Fruit fly (Drosophila melanogaster): ENCODE results near the gene Tmtc1.

Tmtc1 gene

dm6 chr2L:2759654-2760053 is 82.1 kb downstream of the Tmtc1 start, which contains the start of the genes HemK2, Snapin and Tnpo-SR (continued):
- TF ChIP-seq cwo (GFP tag; optimal IDR thresholded peaks at IDR 0.05) (peak; percentile 84), H15 (GFP tag; IDR thresholded peaks at IDR 0.05) (peak; percentile 92), CG4404 (GFP tag; IDR thresholded peaks at IDR 0.05) (peak; percentile 94), CG9797 (GFP tag; optimal IDR thresholded peaks at IDR 0.05) (peak; percentile 62), CG15011 (GFP tag; optimal IDR thresholded peaks at IDR 0.05) (peak; percentile 69), Dip3 (GFP tag; optimal IDR thresholded peaks at IDR 0.05) (peak; percentile 88), ind (GFP tag; optimal IDR thresholded peaks at IDR 0.05) (peak; percentile 91), CG2678 (tag; optimal IDR thresholded peaks at IDR 0.05) (peak; percentile 93), tio (GFP tag; optimal IDR thresholded peaks at IDR 0.05) (no peak), lmd (GFP tag; IDR thresholded peaks at IDR 0.05) (peak; percentile 94), Hand (GFP tag; optimal IDR thresholded peaks at IDR 0.05) (peak; percentile 79), gce (GFP tag; IDR thresholded peaks at IDR 0.05) (peak; percentile 85; the same call in 1 of the 3 replicates), CG8388 (GFP tag; optimal IDR thresholded peaks at IDR 0.05) (peak; percentile 85), hkb (optimal IDR thresholded peaks at IDR 0.05) (no peak), hkb (GFP tag; IDR thresholded peaks at IDR 0.05) (peak; percentile 93), pfk (GFP tag; optimal IDR thresholded peaks at IDR 0.05) (peak; percentile 28), da (GFP tag; optimal IDR thresholded peaks at IDR 0.05) (peak; percentile 55), CG30403 (GFP tag; optimal IDR thresholded peaks at IDR 0.05) (peak; percentile 95), Oli (tag; optimal IDR thresholded peaks at IDR 0.05) (peak; percentile 80), CG13424 (tag; optimal IDR thresholded peaks at IDR 0.05) (peak; percentile 94), CG34376 (GFP tag; optimal IDR thresholded peaks at IDR 0.05) (peak; percentile 92), Tbp (GFP tag; optimal IDR thresholded peaks at IDR 0.05) (no peak), bigmax (GFP tag; optimal IDR thresholded peaks at IDR 0.05) (no peak), psq (GFP tag; optimal IDR thresholded peaks at IDR 0.05) (peak; percentile 67), gcm (GFP tag; optimal IDR thresholded peaks at IDR 0.05) (peak; percentile 86), dimm (GFP tag; IDR thresholded peaks at IDR 0.05) (peak; percentile 72), MTF-1 (GFP tag; optimal IDR thresholded peaks at IDR 0.05; ENCODE audit: borderline replicate concordance) (peak; percentile 64), CG9437 (GFP tag; optimal IDR thresholded peaks at IDR 0.05) (peak; percentile 67), CG4707 (GFP tag; optimal IDR thresholded peaks at IDR 0.05) (peak; percentile 23), CG8089 (GFP tag; optimal IDR thresholded peaks at IDR 0.05) (peak; percentile 51), CG4820 (GFP tag; optimal IDR thresholded peaks at IDR 0.05) (peak; percentile 91), tup (GFP tag; optimal IDR thresholded peaks at IDR 0.05) (peak; percentile 80), CG6791 (GFP tag; IDR thresholded peaks at IDR 0.05; ENCODE audit: partially characterized antibody) (peak; percentile 88), lbe (GFP tag; optimal IDR thresholded peaks at IDR 0.05) (peak; percentile 93), ap (GFP tag; IDR thresholded peaks at IDR 0.05) (peak; percentile 89), CG18599 (GFP tag; optimal IDR thresholded peaks at IDR 0.05) (peak; percentile 94), gfzf (GFP tag; optimal IDR thresholded peaks at IDR 0.05) (no peak), esg (GFP tag; conservative IDR thresholded peaks at IDR 0.05) (peak; percentile 88), GATAe (GFP tag; conservative IDR thresholded peaks at IDR 0.05) (peak; percentile 82), Aef1 (GFP tag; IDR thresholded peaks at IDR 0.05) (peak; percentile 95), wek (GFP tag; optimal IDR thresholded peaks at IDR 0.05) (no peak), CG1647 (GFP tag; optimal IDR thresholded peaks at IDR 0.05) (peak; percentile 90), CG1603 (tag; optimal IDR thresholded peaks at IDR 0.05) (peak; percentile 81), CG8281 (tag; optimal IDR thresholded peaks at IDR 0.05) (peak; percentile 60), phol (tag; optimal IDR thresholded peaks at IDR 0.05) (peak; percentile 93), Xbp1 (GFP tag; optimal IDR thresholded peaks at IDR 0.05) (peak; percentile 94), Chrac-16 (GFP tag; optimal IDR thresholded peaks at IDR 0.05) (peak; percentile 93), ewg (GFP tag; optimal IDR thresholded peaks at IDR 0.05) (peak; percentile 80), slbo (GFP tag; IDR thresholded peaks at IDR 0.05) (peak; percentile 96), MBD-R2 (GFP tag; IDR thresholded peaks at IDR 0.05) (peak; percentile 95), chn (GFP tag; optimal IDR thresholded peaks at IDR 0.05) (peak; percentile 88)
